Fruit fly (Drosophila melanogaster) S2 (cell line): ENCODE measurements around the gene Nhe1.

Experiments used
- CG8478 ChIP-seq: fragments of >200 bp; optimal IDR thresholded peaks from 2 replicates; lab custom pipeline; 2018
- CTCF ChIP-seq, 2 experiments: fragments of >200 bp; optimal IDR thresholded peaks; 2 replicates each; lab custom pipeline; 2018

- TF ChIP-seq CG8478 (lab: Kevin White, UChicago) (no peak), CTCF (optimal IDR thresholded peaks at IDR 0.05; lab: Kevin White, UChicago) (no peak)
These were observed 12.4 kb downstream of the Nhe1 start for dm6 chr2L:94096-94495.
